Fruit fly (Drosophila melanogaster) whole organism, prepupa: ENCODE data around the gene CG15153.

ENCODE experiments used
- CG11762 ChIP-seq: fragments of 200-800 bp; sonication (Bioruptor generic); optimal IDR thresholded peaks from 3 replicates; lab custom pipeline; 2016; ENCODE audit warnings: missing biosample characterization, missing genetic modification characterization; ENCODE audit not compliant: insufficient read depth
- CG15336 ChIP-seq: fragments of 200-800 bp; sonication (Bioruptor generic); IDR thresholded peaks from 2 replicates; pipeline ENCODE4 v1.3.6; 2022; ENCODE audit warnings: missing biosample characterization, missing genetic modification characterization
- CG1621 ChIP-seq: fragments of 200-800 bp; sonication (Bioruptor generic); optimal IDR thresholded peaks from 3 replicates; lab custom pipeline; 2018; ENCODE audit warnings: missing biosample characterization, mild to moderate bottlenecking, missing genetic modification characterization
- CG16779 ChIP-seq: fragments of 200-800 bp; sonication (Bioruptor generic); optimal IDR thresholded peaks from 3 replicates; lab custom pipeline; 2017; ENCODE audit warnings: missing biosample characterization, mild to moderate bottlenecking, missing genetic modification characterization
- CG31627 ChIP-seq: fragments of 200-800 bp; sonication (Bioruptor generic); optimal IDR thresholded peaks from 3 replicates; lab custom pipeline; 2016; ENCODE audit warnings: missing biosample characterization, missing genetic modification characterization
- CG32006 ChIP-seq: fragments of 200-800 bp; sonication (Bioruptor generic); optimal IDR thresholded peaks from 3 replicates; lab custom pipeline; 2017; ENCODE audit warnings: missing biosample characterization, mild to moderate bottlenecking, missing genetic modification characterization
- CG4318 ChIP-seq: fragments of 200-800 bp; sonication (Bioruptor generic); optimal IDR thresholded peaks from 3 replicates; lab custom pipeline; 2017; ENCODE audit warnings: missing biosample characterization, mild to moderate bottlenecking, missing genetic modification characterization
- CG6163 ChIP-seq: fragments of 200-800 bp; sonication (Bioruptor generic); IDR thresholded peaks from 3 replicates; pipeline ENCODE4 v1.3.6; 2022; ENCODE audit warnings: missing biosample characterization, missing genetic modification characterization
- CG7368 ChIP-seq: fragments of 200-800 bp; sonication (Bioruptor generic); optimal IDR thresholded peaks from 3 replicates; lab custom pipeline; 2016; ENCODE audit warnings: missing biosample characterization, missing genetic modification characterization
- CG8119 ChIP-seq: fragments of 200-800 bp; sonication (Bioruptor generic); IDR thresholded peaks from 3 replicates; pipeline ENCODE4 v1.3.6; 2022; ENCODE audit warnings: missing biosample characterization, missing genetic modification characterization
- CG8319 ChIP-seq: fragments of 200-800 bp; sonication (Bioruptor generic); optimal IDR thresholded peaks from 3 replicates; lab custom pipeline; 2016; ENCODE audit warnings: missing biosample characterization, missing genetic modification characterization
- CG8632 ChIP-seq: fragments of 200-800 bp; sonication (Bioruptor generic); optimal IDR thresholded peaks from 3 replicates; lab custom pipeline; 2016; ENCODE audit warnings: missing biosample characterization, missing genetic modification characterization
- CG9139 ChIP-seq: fragments of 200-800 bp; sonication (Bioruptor generic); optimal IDR thresholded peaks from 3 replicates; lab custom pipeline; 2017; ENCODE audit warnings: missing biosample characterization, mild to moderate bottlenecking, missing genetic modification characterization
- Eip78C ChIP-seq: fragments of 200-800 bp; sonication (Bioruptor generic); peaks from one replicate; lab custom pipeline; 2016; ENCODE audit warnings: missing biosample characterization, missing genetic modification characterization
- Eip93F ChIP-seq: fragments of 200-800 bp; sonication (Bioruptor generic); optimal IDR thresholded peaks from 2 replicates; lab custom pipeline; 2016; ENCODE audit warnings: missing biosample characterization, mild to moderate bottlenecking, missing genetic modification characterization
- Ets21C ChIP-seq: fragments of 200-800 bp; sonication (Bioruptor generic); optimal IDR thresholded peaks from 3 replicates; lab custom pipeline; 2016; ENCODE audit warnings: missing biosample characterization, missing genetic modification characterization
- Ets96B ChIP-seq: fragments of 200-800 bp; optimal IDR thresholded peaks from 2 replicates; lab custom pipeline; 2019; ENCODE audit warnings: missing biosample characterization, mild to moderate bottlenecking, missing genetic modification characterization, moderate library complexity
- Gug ChIP-seq: fragments of 200-800 bp; sonication (Bioruptor generic); IDR thresholded peaks from 2 replicates; pipeline ENCODE4 v1.3.6; 2022; ENCODE audit warnings: missing biosample characterization, missing genetic modification characterization
- Hr39 ChIP-seq: fragments of 200-800 bp; sonication (Bioruptor generic); optimal IDR thresholded peaks from 2 replicates; lab custom pipeline; 2016; ENCODE audit warnings: missing biosample characterization, missing genetic modification characterization
- Lpt ChIP-seq: fragments of 200-800 bp; sonication (Bioruptor generic); optimal IDR thresholded peaks from 3 replicates; lab custom pipeline; 2016; ENCODE audit warnings: missing biosample characterization, missing genetic modification characterization
- Met ChIP-seq: fragments of 200-800 bp; sonication (Bioruptor generic); optimal IDR thresholded peaks from 3 replicates; lab custom pipeline; 2016; ENCODE audit warnings: missing biosample characterization, missing genetic modification characterization
- OdsH ChIP-seq: fragments of 200-800 bp; sonication (Bioruptor generic); optimal IDR thresholded peaks from 3 replicates; lab custom pipeline; 2016; ENCODE audit warnings: missing biosample characterization, missing genetic modification characterization
- Sox102F ChIP-seq: fragments of 200-800 bp; sonication (Bioruptor generic); optimal IDR thresholded peaks from 2 replicates; lab custom pipeline; 2016; ENCODE audit warnings: missing biosample characterization, mild to moderate bottlenecking, missing genetic modification characterization
- Sox14 ChIP-seq: fragments of 200-800 bp; sonication (Bioruptor generic); optimal IDR thresholded peaks from 3 replicates; lab custom pipeline; 2016; ENCODE audit warnings: missing biosample characterization, missing genetic modification characterization
- Sox15 ChIP-seq: fragments of 200-800 bp; sonication (Bioruptor generic); optimal IDR thresholded peaks from 3 replicates; lab custom pipeline; 2016; ENCODE audit warnings: missing biosample characterization, missing genetic modification characterization
- cyc ChIP-seq: fragments of 200-800 bp; sonication (Bioruptor generic); optimal IDR thresholded peaks from 3 replicates; lab custom pipeline; 2016; ENCODE audit warnings: missing biosample characterization, missing genetic modification characterization
- dac ChIP-seq: fragments of 200-800 bp; sonication (Bioruptor generic); optimal IDR thresholded peaks from 2 replicates; lab custom pipeline; 2017; ENCODE audit warnings: missing biosample characterization, mild to moderate bottlenecking, missing genetic modification characterization
- dsx ChIP-seq: fragments of 200-800 bp; optimal IDR thresholded peaks from 3 replicates; lab custom pipeline; 2019; ENCODE audit warnings: missing biosample characterization, mild to moderate bottlenecking, missing genetic modification characterization, moderate library complexity; ENCODE audit not compliant: poor library complexity, severe bottlenecking
- fd85E ChIP-seq: fragments of 200-800 bp; sonication (Bioruptor generic); optimal IDR thresholded peaks from 3 replicates; lab custom pipeline; 2016; ENCODE audit warnings: missing biosample characterization, missing genetic modification characterization
- fkh ChIP-seq: fragments of 200-800 bp; sonication (Bioruptor generic); optimal IDR thresholded peaks from 3 replicates; lab custom pipeline; 2017; ENCODE audit warnings: missing biosample characterization, mild to moderate bottlenecking, missing genetic modification characterization, moderate library complexity
- lz ChIP-seq: fragments of 200-800 bp; sonication (Bioruptor generic); optimal IDR thresholded peaks from 3 replicates; lab custom pipeline; 2016; ENCODE audit warnings: missing biosample characterization, missing genetic modification characterization
- net ChIP-seq: fragments of 200-800 bp; sonication (Bioruptor generic); optimal IDR thresholded peaks from 3 replicates; lab custom pipeline; 2016; ENCODE audit warnings: missing biosample characterization, missing genetic modification characterization
- spab ChIP-seq: fragments of 200-800 bp; sonication (Bioruptor generic); optimal IDR thresholded peaks from 2 replicates; lab custom pipeline; 2017; ENCODE audit warnings: missing biosample characterization, mild to moderate bottlenecking, missing genetic modification characterization, missing genetic modification reagents
- svp ChIP-seq: fragments of 200-800 bp; sonication (Bioruptor generic); peaks from one replicate; lab custom pipeline; 2016; ENCODE audit warnings: missing biosample characterization, missing genetic modification characterization
- vri ChIP-seq: fragments of 200-800 bp; sonication (Bioruptor generic); optimal IDR thresholded peaks from 3 replicates; lab custom pipeline; 2016; ENCODE audit warnings: missing biosample characterization, mild to moderate bottlenecking, missing genetic modification characterization

Gene CG15153

dm6 chr2L:18119643-18120042 is 27.6 kb upstream of the CG15153 start, which contains the start of gene CG5758 (continued):
- no peak for TF ChIP-seq CG7368 (GFP tag; lab: Kevin White, UChicago)
- TF ChIP-seq vri (GFP tag; lab: Kevin White, UChicago) = peak; percentile 25
- no peak for TF ChIP-seq Ets21C (GFP tag; lab: Kevin White, UChicago)
- peak; percentile 29 for TF ChIP-seq lz (GFP tag; lab: Kevin White, UChicago)
- no peak for TF ChIP-seq Sox15 (GFP tag; lab: Kevin White, UChicago)
- peak; percentile 16; the same call in 1 of the 3 replicates for TF ChIP-seq CG8119
- TF ChIP-seq CG1621 (tag; lab: Kevin White, UChicago) = peak; percentile 79
- peak; percentile 87 for TF ChIP-seq svp (GFP tag; lab: Kevin White, UChicago)
- peak; percentile 16 for TF ChIP-seq cyc (GFP tag; lab: Kevin White, UChicago)
- TF ChIP-seq spab (GFP tag; lab: Kevin White, UChicago) = no peak

DNA sequence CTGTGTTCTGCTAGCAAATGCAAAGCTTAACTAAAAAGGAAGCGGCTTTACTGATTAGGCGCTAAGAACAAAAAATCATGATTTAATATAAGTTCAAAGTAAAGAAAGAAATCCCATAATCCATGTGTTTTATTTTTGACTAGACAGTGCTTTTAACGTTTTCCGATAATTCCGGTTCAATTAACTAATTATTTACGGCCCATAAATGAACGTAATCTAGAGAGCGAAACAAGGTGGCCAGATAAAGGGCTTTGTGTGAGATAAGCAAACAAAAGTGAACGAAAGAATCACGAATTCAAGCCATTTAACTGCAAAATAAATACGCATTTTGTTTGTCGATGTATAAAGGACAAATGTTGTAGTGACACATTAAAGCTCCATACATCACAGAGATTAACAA is 23.0 kb upstream of the CG15153 start:
- no peak for TF ChIP-seq CG16779 (tag; lab: Kevin White, UChicago)
- peak; percentile 54 for TF ChIP-seq svp (GFP tag; lab: Kevin White, UChicago)
- TF ChIP-seq vri (GFP tag; lab: Kevin White, UChicago) = peak; percentile 31
- TF ChIP-seq CG6163 (GFP tag; lab: Robert Waterston, UW) = no peak
- no peak for TF ChIP-seq Hr39
- no peak for TF ChIP-seq CG9139
- no peak for TF ChIP-seq spab (GFP tag; lab: Kevin White, UChicago)
- no peak for TF ChIP-seq dac (GFP tag; lab: Kevin White, UChicago)
- peak; percentile 13 for TF ChIP-seq fkh

dm6 chr2L:18114176-18114703 is 22.2 kb upstream of the CG15153 start, which contains the start of gene CG15152:
Gene CG15152, plus strand, starts transcription at chr2L:18114547.
- TF ChIP-seq vri (GFP tag; lab: Kevin White, UChicago) = peak; percentile 22
- TF ChIP-seq Sox15 (GFP tag; lab: Kevin White, UChicago) = no peak
- TF ChIP-seq Eip93F (GFP tag; lab: Kevin White, UChicago) = peak; percentile 48
- TF ChIP-seq Lpt (GFP tag; lab: Kevin White, UChicago) = no peak
- TF ChIP-seq Eip78C (GFP tag; lab: Kevin White, UChicago) = peak; percentile 6
- peak; percentile 77 for TF ChIP-seq svp (GFP tag; lab: Kevin White, UChicago)
- no peak for TF ChIP-seq Met (GFP tag; lab: Kevin White, UChicago)
- TF ChIP-seq, all 60 proteins: peak for 4

dm6 chr2L:18113079-18113478 is 21.0 kb upstream of the CG15153 start, which contains the start of gene CG44476:
Gene CG44476, minus strand, starts transcription at chr2L:18113179.
- TF ChIP-seq fd85E (GFP tag; lab: Kevin White, UChicago) (no peak), CG15336 (GFP tag; lab: Robert Waterston, UW) (no peak), Eip93F (GFP tag; lab: Kevin White, UChicago) (no peak), svp (GFP tag; lab: Kevin White, UChicago) (no peak), CG9139 (no peak), CG8632 (GFP tag; lab: Kevin White, UChicago) (no peak), dsx (GFP tag; lab: Kevin White, UChicago) (no peak), Lpt (GFP tag; lab: Kevin White, UChicago) (no peak), Sox102F (GFP tag; lab: Kevin White, UChicago) (no peak), CG4318 (GFP tag; lab: Kevin White, UChicago) (no peak), CG6163 (GFP tag; lab: Robert Waterston, UW) (no peak), net (GFP tag; lab: Kevin White, UChicago) (no peak), Sox14 (no peak), lz (GFP tag; lab: Kevin White, UChicago) (no peak), CG31627 (GFP tag; lab: Kevin White, UChicago) (no peak), Gug (GFP tag; lab: Robert Waterston, UW) (no peak)

dm6 chr2L:18112435-18112834 is 20.4 kb upstream of the CG15153 start:
- TF ChIP-seq Sox14 = no peak
- TF ChIP-seq CG8319 = no peak
- no peak for TF ChIP-seq Sox15 (GFP tag; lab: Kevin White, UChicago)
- no peak for TF ChIP-seq Met (GFP tag; lab: Kevin White, UChicago)
- no peak for TF ChIP-seq Eip78C (GFP tag; lab: Kevin White, UChicago)
- no peak for TF ChIP-seq CG7368 (GFP tag; lab: Kevin White, UChicago)
- no peak for TF ChIP-seq OdsH
- no peak for TF ChIP-seq fd85E (GFP tag; lab: Kevin White, UChicago)
- TF ChIP-seq Ets96B (tag; lab: Kevin White, UChicago) = no peak
- no peak for TF ChIP-seq CG11762 (GFP tag; lab: Kevin White, UChicago)
- TF ChIP-seq CG32006 = no peak
- TF ChIP-seq svp (GFP tag; lab: Kevin White, UChicago) = no peak
- TF ChIP-seq, all 60 proteins: peak for 0
